Worm (Caenorhabditis elegans): ENCODE data around the gene Y43B11AR.3.
A peak's percentile ranks its signal among the peaks of the same experiment; 100 is the strongest.

Gene Y43B11AR.3

DNA sequence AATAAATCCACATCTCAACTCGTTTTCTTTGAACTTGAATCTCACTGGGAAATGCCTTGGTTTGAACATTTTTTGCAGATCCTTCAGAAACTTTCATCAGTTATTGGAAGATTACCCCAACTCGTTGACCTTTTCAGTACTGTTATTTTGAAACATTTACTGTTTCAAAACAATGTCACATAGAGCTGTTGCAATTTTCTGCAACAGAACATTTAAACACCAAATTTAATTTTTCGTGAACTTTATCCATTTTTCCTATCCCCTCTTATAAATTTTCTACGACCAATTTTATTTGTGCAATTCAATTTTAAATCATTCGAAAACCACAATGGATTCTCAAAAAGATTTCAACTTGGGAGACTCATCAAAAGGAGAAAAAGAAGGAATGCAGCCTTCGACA, 24.4 kb upstream of the Y43B11AR.3 start, which contains the start of gene ZC477.2:
Gene ZC477.2 (plus strand): TSS at position 301 of the 400 bp plus-strand sequence.
- no peak for TF ChIP-seq unc-98 (GFP tag; IDR thresholded peaks at IDR 0.05)
- TF ChIP-seq snpc-4 (tag; optimal IDR thresholded peaks at IDR 0.05) = no peak
- no peak for TF ChIP-seq aha-1 (tag; optimal IDR thresholded peaks at IDR 0.05)
- no peak for TF ChIP-seq hlh-4 (tag; optimal IDR thresholded peaks at IDR 0.05)
- no peak for TF ChIP-seq unc-30 (tag; optimal IDR thresholded peaks at IDR 0.05)
- no peak for TF ChIP-seq jun-1 (tag; optimal IDR thresholded peaks at IDR 0.05)
- no peak for TF ChIP-seq zip-4 (GFP tag; optimal IDR thresholded peaks at IDR 0.05)
- no peak for TF ChIP-seq C16A3.4 (tag; optimal IDR thresholded peaks at IDR 0.05)
- no peak for TF ChIP-seq unc-62 (GFP tag; optimal IDR thresholded peaks at IDR 0.05)
- no peak for TF ChIP-seq pqm-1 (tag; optimal IDR thresholded peaks at IDR 0.05)

DNA sequence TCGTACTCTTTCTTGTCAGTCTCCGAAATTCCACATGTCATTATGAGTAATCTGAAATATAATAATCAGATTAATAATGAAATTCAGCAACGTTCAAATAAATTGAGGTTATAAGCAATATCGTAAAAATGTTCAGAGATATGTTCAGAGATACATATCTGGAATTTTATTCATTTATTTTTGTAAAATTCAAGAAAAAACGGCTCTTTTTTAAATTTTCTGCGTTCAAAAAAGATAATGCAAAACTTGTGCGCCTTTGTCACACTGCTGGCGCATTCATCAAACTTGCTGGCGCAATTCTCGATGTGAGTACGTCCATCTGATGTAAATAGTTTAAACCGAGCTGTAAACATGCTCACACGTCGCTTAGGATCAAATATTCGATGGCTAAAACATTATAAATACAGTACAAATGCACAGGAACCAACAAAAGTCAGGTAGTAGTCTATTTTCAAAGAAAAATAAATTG, 19.7 kb upstream of the Y43B11AR.3 start, which contains the start of the genes rde-8 and ZC477.3:
Gene rde-8 (minus strand): TSS at position 51 of the 469 bp plus-strand sequence.
Gene ZC477.3 (plus strand): TSS at position 282 of the 469 bp plus-strand sequence.
- peak; percentile 58 for TF ChIP-seq fkh-4 (tag; optimal IDR thresholded peaks at IDR 0.05; ENCODE audit: borderline replicate concordance)
- peak; percentile 76 to 83 for TF ChIP-seq efl-1 (optimal IDR thresholded peaks at IDR 0.05)
- peak; percentile 76 to 97 for TF ChIP-seq efl-1 (GFP tag; optimal IDR thresholded peaks at IDR 0.05 in 1 of 2)
- TF ChIP-seq swsn-7 (tag; optimal IDR thresholded peaks at IDR 0.05) = peak; percentile 85
- TF ChIP-seq fkh-10 (GFP tag; optimal IDR thresholded peaks at IDR 0.05) = no peak
- no peak for TF ChIP-seq egl-27 (tag; optimal IDR thresholded peaks at IDR 0.05)
- TF ChIP-seq ceh-63 (GFP tag; optimal IDR thresholded peaks at IDR 0.05) = no peak
- peak; percentile 37 for TF ChIP-seq nhr-11 (tag; optimal IDR thresholded peaks at IDR 0.05)
- no peak for TF ChIP-seq nhr-237 (tag; optimal IDR thresholded peaks at IDR 0.05)
- no peak for TF ChIP-seq hpl-2 (GFP tag; optimal IDR thresholded peaks at IDR 0.05)
- TF ChIP-seq zag-1 (tag; optimal IDR thresholded peaks at IDR 0.05) = no peak
- no peak for TF ChIP-seq hlh-4 (tag; optimal IDR thresholded peaks at IDR 0.05)
- peak; percentile 80 for TF ChIP-seq snpc-4 (tag; optimal IDR thresholded peaks at IDR 0.05)
- no peak for TF ChIP-seq unc-62 (GFP tag; optimal IDR thresholded peaks at IDR 0.05)
- peak; percentile 89 for TF ChIP-seq nhr-47 (tag; optimal IDR thresholded peaks at IDR 0.05)
- TF ChIP-seq tbx-2 (tag; optimal IDR thresholded peaks at IDR 0.05) = peak; percentile 85
- peak; percentile 52 for TF ChIP-seq elt-2 (tag; optimal IDR thresholded peaks at IDR 0.05)
- peak; percentile 57 for TF ChIP-seq blmp-1 (tag; optimal IDR thresholded peaks at IDR 0.05)
- no peak for TF ChIP-seq alr-1 (tag; optimal IDR thresholded peaks at IDR 0.05; ENCODE audit: borderline replicate concordance)
- peak; percentile 90 for TF ChIP-seq snu-23 (GFP tag; optimal IDR thresholded peaks at IDR 0.05)
- TF ChIP-seq vab-15 (tag; optimal IDR thresholded peaks at IDR 0.05) = no peak
- TF ChIP-seq pqm-1 (tag; optimal IDR thresholded peaks at IDR 0.05) = no peak
- TF ChIP-seq nhr-76 (tag; optimal IDR thresholded peaks at IDR 0.05) = no peak
- TF ChIP-seq mef-2 (tag; optimal IDR thresholded peaks at IDR 0.05) = no peak
- TF ChIP-seq lsy-2 (tag; optimal IDR thresholded peaks at IDR 0.05) = peak; percentile 85 to 86
- TF ChIP-seq irx-1 (tag; optimal IDR thresholded peaks at IDR 0.05) = peak; percentile 85
- peak; percentile 74 for TF ChIP-seq skn-1 (tag; optimal IDR thresholded peaks at IDR 0.05)
- peak; percentile 63 to 83 (median 80) for TF ChIP-seq dpl-1 (GFP tag; optimal IDR thresholded peaks at IDR 0.05)
- TF ChIP-seq aha-1 (tag; optimal IDR thresholded peaks at IDR 0.05) = no peak
- TF ChIP-seq lir-3 (tag; optimal IDR thresholded peaks at IDR 0.05; ENCODE audit: poor library complexity) = peak; percentile 9
- TF ChIP-seq grh-1 (GFP tag; IDR thresholded peaks at IDR 0.05) = peak; percentile 67
- peak; percentile 78 for TF ChIP-seq nhr-19 (GFP tag; conservative IDR thresholded peaks at IDR 0.05)
- TF ChIP-seq zip-4 (GFP tag; optimal IDR thresholded peaks at IDR 0.05) = peak; percentile 45
- peak; percentile 68 for TF ChIP-seq nhr-85 (tag)
- no peak for TF ChIP-seq nhr-28 (tag; optimal IDR thresholded peaks at IDR 0.05)
- TF ChIP-seq hlh-17 (GFP tag; optimal IDR thresholded peaks at IDR 0.05; ENCODE audit: borderline replicate concordance) = no peak
- TF ChIP-seq fos-1 (tag; optimal IDR thresholded peaks at IDR 0.05) = peak; percentile 9
- peak; percentile 78 for TF ChIP-seq unc-86 (tag; optimal IDR thresholded peaks at IDR 0.05)
- TF ChIP-seq ets-5 (GFP tag; IDR thresholded peaks at IDR 0.05) = no peak
- peak; percentile 57 for TF ChIP-seq aly-2 (tag; optimal IDR thresholded peaks at IDR 0.05)
- TF ChIP-seq efl-3 (GFP tag; optimal IDR thresholded peaks at IDR 0.05) = peak; percentile 35
- peak; percentile 83 for TF ChIP-seq dsc-1 (tag; optimal IDR thresholded peaks at IDR 0.05)
- peak; percentile 49 for TF ChIP-seq sox-4 (tag; optimal IDR thresholded peaks at IDR 0.05)
- peak; percentile 94 for TF ChIP-seq mep-1 (tag; optimal IDR thresholded peaks at IDR 0.05)
- TF ChIP-seq xbp-1 (tag; optimal IDR thresholded peaks at IDR 0.05) = peak; percentile 82
- TF ChIP-seq ces-1 (GFP tag; optimal IDR thresholded peaks at IDR 0.05) = no peak
- peak; percentile 46 to 85 (median 55) for TF ChIP-seq ceh-82 (tag; optimal IDR thresholded peaks at IDR 0.05)
- TF ChIP-seq jun-1 (tag; optimal IDR thresholded peaks at IDR 0.05) = peak; percentile 65

Measured in whole organism, L1 larva.